Worm (Caenorhabditis elegans): ENCODE data around the gene T05C12.11.

T05C12.11 gene

DNA sequence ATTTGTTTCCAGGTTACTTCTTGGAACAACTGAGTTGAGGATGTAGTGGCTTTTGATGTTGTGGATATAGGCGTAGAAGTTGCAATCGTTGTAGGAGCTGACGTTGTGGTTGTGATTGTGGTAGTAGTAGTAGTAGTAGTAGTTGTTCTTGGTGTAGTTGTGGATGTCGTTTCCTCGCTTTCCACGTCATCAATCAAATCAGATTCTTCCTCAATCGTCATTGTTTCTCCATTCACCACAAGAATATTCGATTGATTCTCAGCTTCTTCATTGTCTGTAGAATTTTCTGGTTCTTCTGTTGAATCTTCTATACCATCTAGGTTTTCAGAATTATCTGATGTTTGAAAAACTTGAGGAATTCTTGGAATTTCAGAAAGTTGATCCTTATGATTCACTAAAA is 8.3 kb upstream of the T05C12.11 start:
- TF ChIP-seq B0310.2 (tag; optimal IDR thresholded peaks at IDR 0.05) (no peak), hnd-1 (tag; optimal IDR thresholded peaks at IDR 0.05) (no peak), hmg-4 (GFP tag; optimal IDR thresholded peaks at IDR 0.05) (no peak), tbx-37 (GFP tag; conservative IDR thresholded peaks at IDR 0.05) (no peak), tra-4 (tag; optimal IDR thresholded peaks at IDR 0.05) (no peak), ets-7 (tag; optimal IDR thresholded peaks at IDR 0.05) (no peak), flt-1 (GFP tag; IDR thresholded peaks at IDR 0.05) (no peak), hmbx-1 (tag; optimal IDR thresholded peaks at IDR 0.05) (no peak), F13C5.2 (tag; optimal IDR thresholded peaks at IDR 0.05) (no peak)

- TF ChIP-seq ama-1 (optimal IDR thresholded peaks at IDR 0.05) (no peak), tbx-11 (GFP tag; IDR thresholded peaks at IDR 0.05) (no peak), aly-1 (tag; optimal IDR thresholded peaks at IDR 0.05) (no peak), B0310.2 (tag; optimal IDR thresholded peaks at IDR 0.05) (no peak), sea-1 (GFP tag; conservative IDR thresholded peaks at IDR 0.05) (no peak), hmbx-1 (tag; optimal IDR thresholded peaks at IDR 0.05) (no peak), tra-4 (tag; optimal IDR thresholded peaks at IDR 0.05) (no peak), ceh-13 (GFP tag; optimal IDR thresholded peaks at IDR 0.05) (no peak), flt-1 (GFP tag; IDR thresholded peaks at IDR 0.05) (no peak), hmg-4 (GFP tag; optimal IDR thresholded peaks at IDR 0.05) (no peak), hnd-1 (tag; optimal IDR thresholded peaks at IDR 0.05) (no peak), tbx-37 (GFP tag; conservative IDR thresholded peaks at IDR 0.05) (no peak), pes-1 (GFP tag; IDR thresholded peaks at IDR 0.05) (no peak), ceh-36 (tag; optimal IDR thresholded peaks at IDR 0.05) (no peak), scrt-1 (GFP tag; IDR thresholded peaks at IDR 0.05) (no peak)
These were observed 6.8 kb upstream of the T05C12.11 start, which contains the start of gene acr-14 for ce11 chrII:8177095-8177494. acr-14 (minus strand) TSS chrII:8177195.

- TF ChIP-seq F13C5.2 (tag; optimal IDR thresholded peaks at IDR 0.05) (no peak), ceh-36 (tag; optimal IDR thresholded peaks at IDR 0.05) (no peak), tra-4 (tag; optimal IDR thresholded peaks at IDR 0.05) (no peak), aly-1 (tag; optimal IDR thresholded peaks at IDR 0.05) (no peak), hnd-1 (tag; optimal IDR thresholded peaks at IDR 0.05) (no peak), B0310.2 (tag; optimal IDR thresholded peaks at IDR 0.05) (no peak), hmg-4 (GFP tag; optimal IDR thresholded peaks at IDR 0.05) (no peak), flt-1 (GFP tag; IDR thresholded peaks at IDR 0.05) (no peak), hmbx-1 (tag; optimal IDR thresholded peaks at IDR 0.05) (no peak), tbx-11 (GFP tag; IDR thresholded peaks at IDR 0.05) (no peak), ets-7 (tag; optimal IDR thresholded peaks at IDR 0.05) (no peak), pes-1 (GFP tag; IDR thresholded peaks at IDR 0.05) (no peak), tbx-37 (GFP tag; conservative IDR thresholded peaks at IDR 0.05) (no peak), sea-1 (GFP tag; conservative IDR thresholded peaks at IDR 0.05) (no peak), ama-1 (optimal IDR thresholded peaks at IDR 0.05) (no peak), scrt-1 (GFP tag; IDR thresholded peaks at IDR 0.05) (no peak)
These were observed 3.9 kb upstream of the T05C12.11 start for ce11 chrII:8174148-8174547.

DNA sequence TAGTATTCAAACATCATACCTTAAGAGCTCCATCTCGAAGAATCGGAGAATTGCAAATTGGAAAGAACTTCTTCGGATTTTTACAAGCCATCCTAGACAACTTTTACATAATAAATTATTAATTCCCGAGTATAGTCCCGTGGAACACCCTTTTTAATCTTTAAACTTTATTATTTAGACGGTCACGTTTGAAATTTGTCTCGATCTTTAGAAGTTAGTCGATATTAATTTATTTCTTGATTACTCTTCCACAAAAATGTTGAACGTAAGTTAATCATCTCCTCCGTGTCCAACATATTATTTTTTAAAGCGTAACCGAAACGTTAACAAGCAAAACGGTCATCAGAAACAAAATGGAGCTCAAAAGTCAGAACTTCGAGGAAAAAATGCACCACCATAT is 3.2 kb upstream of the T05C12.11 start, which contains the start of the genes decr-1.3 and T05C12.1:
decr-1.3 (minus strand) TSS at position 101 of the 400 bp plus-strand sequence.
T05C12.1 (plus strand) TSS at position 232 of the 400 bp plus-strand sequence.
- TF ChIP-seq tra-4 (tag; optimal IDR thresholded peaks at IDR 0.05) (no peak), pes-1 (GFP tag; IDR thresholded peaks at IDR 0.05) (no peak), aly-1 (tag; optimal IDR thresholded peaks at IDR 0.05) (no peak), hmg-4 (GFP tag; optimal IDR thresholded peaks at IDR 0.05) (no peak), sea-1 (GFP tag; conservative IDR thresholded peaks at IDR 0.05) (no peak), ama-1 (optimal IDR thresholded peaks at IDR 0.05) (no peak), ceh-13 (GFP tag; optimal IDR thresholded peaks at IDR 0.05) (no peak), B0310.2 (tag; optimal IDR thresholded peaks at IDR 0.05) (no peak), hnd-1 (tag; optimal IDR thresholded peaks at IDR 0.05) (no peak), hmbx-1 (tag; optimal IDR thresholded peaks at IDR 0.05) (no peak), tbx-11 (GFP tag; IDR thresholded peaks at IDR 0.05) (no peak), flt-1 (GFP tag; IDR thresholded peaks at IDR 0.05) (no peak), tbx-37 (GFP tag; conservative IDR thresholded peaks at IDR 0.05) (no peak), scrt-1 (GFP tag; IDR thresholded peaks at IDR 0.05) (no peak), F13C5.2 (tag; optimal IDR thresholded peaks at IDR 0.05) (no peak), ets-7 (tag; optimal IDR thresholded peaks at IDR 0.05) (no peak)

- no peak for TF ChIP-seq B0310.2 (tag; optimal IDR thresholded peaks at IDR 0.05)
These were observed 991 bp downstream of the T05C12.11 start, which contains the start of gene T05C12.15 for ce11 chrII:8169283-8169682. T05C12.15 (plus strand) TSS chrII:8169583.

- TF ChIP-seq tbx-37 (GFP tag; conservative IDR thresholded peaks at IDR 0.05) (no peak), hmbx-1 (tag; optimal IDR thresholded peaks at IDR 0.05) (no peak), ceh-13 (GFP tag; optimal IDR thresholded peaks at IDR 0.05) (no peak), tbx-11 (GFP tag; IDR thresholded peaks at IDR 0.05) (no peak), sea-1 (GFP tag; conservative IDR thresholded peaks at IDR 0.05) (no peak), flt-1 (GFP tag; IDR thresholded peaks at IDR 0.05) (no peak), tra-4 (tag; optimal IDR thresholded peaks at IDR 0.05) (no peak), pes-1 (GFP tag; IDR thresholded peaks at IDR 0.05) (no peak), hnd-1 (tag; optimal IDR thresholded peaks at IDR 0.05) (no peak), ama-1 (optimal IDR thresholded peaks at IDR 0.05) (no peak), F13C5.2 (tag; optimal IDR thresholded peaks at IDR 0.05) (no peak), scrt-1 (GFP tag; IDR thresholded peaks at IDR 0.05) (no peak), ets-7 (tag; optimal IDR thresholded peaks at IDR 0.05) (no peak), B0310.2 (tag; optimal IDR thresholded peaks at IDR 0.05) (no peak), ceh-36 (tag; optimal IDR thresholded peaks at IDR 0.05) (no peak)
These were observed 8.1 kb downstream of the T05C12.11 start, which contains the start of the genes emb-27 and rrf-3 for ce11 chrII:8162120-8162648. emb-27 (minus strand) TSS chrII:8162170. rrf-3 (plus strand) TSS chrII:8162465.

ce11 chrII:8160916-8161315 is 9.4 kb downstream of the T05C12.11 start:
- no peak for TF ChIP-seq ets-7 (tag; optimal IDR thresholded peaks at IDR 0.05)
- no peak for TF ChIP-seq tbx-37 (GFP tag; conservative IDR thresholded peaks at IDR 0.05)
- no peak for TF ChIP-seq hmg-4 (GFP tag; optimal IDR thresholded peaks at IDR 0.05)
- TF ChIP-seq ceh-36 (tag; optimal IDR thresholded peaks at IDR 0.05), result no peak
- no peak for TF ChIP-seq hmbx-1 (tag; optimal IDR thresholded peaks at IDR 0.05)
- TF ChIP-seq B0310.2 (tag; optimal IDR thresholded peaks at IDR 0.05), result no peak
- no peak for TF ChIP-seq tbx-11 (GFP tag; IDR thresholded peaks at IDR 0.05)
- TF ChIP-seq aly-1 (tag; optimal IDR thresholded peaks at IDR 0.05), result no peak
- no peak for TF ChIP-seq scrt-1 (GFP tag; IDR thresholded peaks at IDR 0.05)
- TF ChIP-seq ama-1 (optimal IDR thresholded peaks at IDR 0.05), result no peak
- no peak for TF ChIP-seq flt-1 (GFP tag; IDR thresholded peaks at IDR 0.05)
- TF ChIP-seq pes-1 (GFP tag; IDR thresholded peaks at IDR 0.05), result no peak
- TF ChIP-seq ceh-13 (GFP tag; optimal IDR thresholded peaks at IDR 0.05), result no peak
